Worm (Caenorhabditis elegans): ENCODE data around the gene T27A10.5.

ce11 chrX:3611740-3612139, 38.4 kb upstream of the T27A10.5 start:
- TF ChIP-seq lin-39 (tag; optimal IDR thresholded peaks at IDR 0.05) (no peak), lin-15B (tag; optimal IDR thresholded peaks at IDR 0.05) (no peak), unc-62 (GFP tag; optimal IDR thresholded peaks at IDR 0.05) (no peak), nhr-237 (tag; optimal IDR thresholded peaks at IDR 0.05) (no peak), pqm-1 (tag; optimal IDR thresholded peaks at IDR 0.05) (no peak), ztf-11 (tag; optimal IDR thresholded peaks at IDR 0.05) (no peak), mdl-1 (tag; optimal IDR thresholded peaks at IDR 0.05) (no peak), R02D3.7 (tag; optimal IDR thresholded peaks at IDR 0.05) (no peak), ceh-82 (tag; optimal IDR thresholded peaks at IDR 0.05) (no peak), jun-1 (tag; optimal IDR thresholded peaks at IDR 0.05) (no peak), pha-4 (tag; optimal IDR thresholded peaks at IDR 0.05) (no peak), nhr-77 (tag; optimal IDR thresholded peaks at IDR 0.05) (no peak)
